Fruit fly (Drosophila melanogaster): ENCODE data around the gene CG43057.
A peak's percentile ranks its signal among the peaks of the same experiment; 100 is the strongest.

The CG43057 gene

dm6 chr2L:8198757-8199156, 45.0 kb downstream of the CG43057 start, which contains the start of gene PGAP5 (continued):
- TF ChIP-seq Ssrp (tag; optimal IDR thresholded peaks at IDR 0.05) (no peak), gcm (GFP tag; optimal IDR thresholded peaks at IDR 0.05) (no peak), CG4707 (GFP tag; optimal IDR thresholded peaks at IDR 0.05) (no peak), D19A (tag; optimal IDR thresholded peaks at IDR 0.05) (no peak), CG16813 (GFP tag; IDR thresholded peaks at IDR 0.05; ENCODE audit: partially characterized antibody) (peak; percentile 90), CG12942 (GFP tag; optimal IDR thresholded peaks at IDR 0.05) (no peak), CG5180 (GFP tag; optimal IDR thresholded peaks at IDR 0.05) (no peak), CG12155 (GFP tag; optimal IDR thresholded peaks at IDR 0.05) (peak; percentile 29), stwl (tag; optimal IDR thresholded peaks at IDR 0.05) (peak; percentile 52), ab (GFP tag; optimal IDR thresholded peaks at IDR 0.05) (no peak), Kr (GFP tag; optimal IDR thresholded peaks at IDR 0.05) (no peak), CG10565 (GFP tag; optimal IDR thresholded peaks at IDR 0.05) (no peak), bbx (GFP tag; IDR thresholded peaks at IDR 0.05; ENCODE audit: partially characterized antibody) (peak; percentile 94), usp (GFP tag; optimal IDR thresholded peaks at IDR 0.05) (no peak), nerfin-1 (tag; optimal IDR thresholded peaks at IDR 0.05) (no peak), lov (optimal IDR thresholded peaks at IDR 0.05) (no peak), lov (GFP tag; IDR thresholded peaks at IDR 0.05) (no peak), CG14014 (GFP tag; IDR thresholded peaks at IDR 0.05) (no peak), sens (GFP tag) (peak; percentile 84), dmrt11E (tag; optimal IDR thresholded peaks at IDR 0.05) (no peak), Max (GFP tag; optimal IDR thresholded peaks at IDR 0.05) (peak; percentile 27), dimm (GFP tag; IDR thresholded peaks at IDR 0.05) (no peak), CG10431 (GFP tag; optimal IDR thresholded peaks at IDR 0.05) (no peak), C15 (GFP tag; IDR thresholded peaks at IDR 0.05) (no peak), Six4 (GFP tag; optimal IDR thresholded peaks at IDR 0.05) (no peak), vvl (GFP tag; IDR thresholded peaks at IDR 0.05) (no peak; the same call in none of the 2 replicates), ssp (GFP tag; IDR thresholded peaks at IDR 0.05) (no peak), Atf-2 (GFP tag; optimal IDR thresholded peaks at IDR 0.05) (no peak), fd3F (GFP tag; optimal IDR thresholded peaks at IDR 0.05) (no peak), Dbx (GFP tag; IDR thresholded peaks at IDR 0.05) (peak; percentile 76; the same call in 2 of the 3 replicates), Neu2 (GFP tag; optimal IDR thresholded peaks at IDR 0.05; ENCODE audit: borderline replicate concordance) (no peak), CG11093 (GFP tag; IDR thresholded peaks at IDR 0.05) (no peak), CG34224 (GFP tag; IDR thresholded peaks at IDR 0.05; ENCODE audit: partially characterized antibody) (peak; percentile 98), Hmr (GFP tag; optimal IDR thresholded peaks at IDR 0.05) (no peak), CG10267 (tag; optimal IDR thresholded peaks at IDR 0.05) (peak; percentile 93), CG8281 (tag; optimal IDR thresholded peaks at IDR 0.05) (no peak), Sry-β (GFP tag; optimal IDR thresholded peaks at IDR 0.05) (no peak), Pdp1 (GFP tag; optimal IDR thresholded peaks at IDR 0.05) (peak in 1 of 2 experiments; percentile 54), CG5245 (GFP tag; optimal IDR thresholded peaks at IDR 0.05) (no peak), CG16863 (GFP tag; optimal IDR thresholded peaks at IDR 0.05) (peak; percentile 34), CG31365 (tag; optimal IDR thresholded peaks at IDR 0.05) (no peak), chif (GFP tag; optimal IDR thresholded peaks at IDR 0.05) (no peak), knrl (GFP tag; IDR thresholded peaks at IDR 0.05; ENCODE audit: partially characterized antibody) (peak; percentile 91), cas (GFP tag; IDR thresholded peaks at IDR 0.05) (no peak), ara (GFP tag; IDR thresholded peaks at IDR 0.05) (no peak), gfzf (GFP tag; optimal IDR thresholded peaks at IDR 0.05) (peak; percentile 30), row (GFP tag; IDR thresholded peaks at IDR 0.05) (0 out of 3 replicates have a peak, but pooled peaks have one; percentile 26), Sox102F (GFP tag; optimal IDR thresholded peaks at IDR 0.05) (no peak), disco-r (GFP tag; optimal IDR thresholded peaks at IDR 0.05) (no peak), lilli (GFP tag; optimal IDR thresholded peaks at IDR 0.05) (peak; percentile 44), CG9932 (GFP tag; IDR thresholded peaks at IDR 0.05) (no peak)

All from whole organism, embryonic.